Worm (Caenorhabditis elegans): ENCODE data around the gene ZK892.3.

Gene ZK892.3

DNA sequence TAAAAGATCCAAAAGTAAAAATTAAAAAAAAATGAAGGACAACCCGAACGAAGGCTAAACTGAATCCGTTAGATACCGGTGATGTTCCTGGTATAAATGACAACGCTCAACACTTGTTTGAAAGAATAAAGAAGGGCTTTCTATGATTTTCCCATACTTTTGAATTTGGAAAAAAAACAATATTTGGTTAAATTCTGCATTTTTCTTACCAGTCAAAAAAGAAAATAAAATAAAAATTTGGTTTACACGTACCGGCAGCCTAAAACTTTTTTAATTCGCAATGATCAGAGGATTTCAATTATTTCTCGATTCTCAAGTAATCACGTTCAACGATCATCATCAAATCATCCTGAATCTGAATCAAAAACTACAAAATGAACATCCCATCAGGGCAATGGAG, at the start of gene ZK892.3:
Gene ZK892.3 (plus strand): TSS at position 301 of the 400 bp plus-strand sequence.
- TF ChIP-seq him-1 (tag; optimal IDR thresholded peaks at IDR 0.05) (no peak), dao-5 (tag; optimal IDR thresholded peaks at IDR 0.05) (no peak), W03F9.2 (tag; optimal IDR thresholded peaks at IDR 0.05) (no peak)

ce11 chrII:9951846-9952245, 49.8 kb upstream of the ZK892.3 start:
- no peak for TF ChIP-seq him-1 (tag; optimal IDR thresholded peaks at IDR 0.05)
- TF ChIP-seq W03F9.2 (tag; optimal IDR thresholded peaks at IDR 0.05): no peak
- TF ChIP-seq dao-5 (tag; optimal IDR thresholded peaks at IDR 0.05): no peak

ce11 chrII:9954885-9955284, 46.8 kb upstream of the ZK892.3 start, which contains the start of gene egl-43:
egl-43 (plus strand) TSS chrII:9955185.
- no peak for TF ChIP-seq dao-5 (tag; optimal IDR thresholded peaks at IDR 0.05)
- TF ChIP-seq W03F9.2 (tag; optimal IDR thresholded peaks at IDR 0.05): no peak
- TF ChIP-seq him-1 (tag; optimal IDR thresholded peaks at IDR 0.05): no peak

- TF ChIP-seq dao-5 (tag; optimal IDR thresholded peaks at IDR 0.05) (no peak), him-1 (tag; optimal IDR thresholded peaks at IDR 0.05) (no peak), W03F9.2 (tag; optimal IDR thresholded peaks at IDR 0.05) (no peak)
These were observed 45.5 kb upstream of the ZK892.3 start for ce11 chrII:9956116-9956515.

DNA sequence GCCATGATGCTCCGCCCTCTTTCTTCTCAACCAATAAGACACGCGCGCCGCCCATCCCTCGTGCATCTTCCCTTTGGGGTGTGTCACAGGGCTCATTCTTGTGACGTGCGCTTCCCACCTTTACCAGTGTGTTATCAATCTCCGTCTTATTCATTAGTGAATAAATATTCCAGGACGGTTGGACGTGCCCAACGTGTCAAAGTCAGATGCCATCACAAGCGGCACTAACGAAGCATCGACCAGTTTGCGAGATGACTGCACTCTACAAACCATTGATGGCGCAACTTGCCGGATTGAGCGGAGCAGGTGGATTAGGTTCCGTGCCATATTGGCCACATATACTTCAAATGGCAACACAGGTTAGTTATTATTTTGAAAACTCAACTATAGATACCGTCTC, 41.5 kb upstream of the ZK892.3 start:
- TF ChIP-seq W03F9.2 (tag; optimal IDR thresholded peaks at IDR 0.05): no peak
- TF ChIP-seq dao-5 (tag; optimal IDR thresholded peaks at IDR 0.05): no peak
- TF ChIP-seq him-1 (tag; optimal IDR thresholded peaks at IDR 0.05): no peak

- TF ChIP-seq him-1 (tag; optimal IDR thresholded peaks at IDR 0.05): no peak
- TF ChIP-seq W03F9.2 (tag; optimal IDR thresholded peaks at IDR 0.05): no peak
- no peak for TF ChIP-seq dao-5 (tag; optimal IDR thresholded peaks at IDR 0.05)
These were observed 37.8 kb upstream of the ZK892.3 start for ce11 chrII:9963808-9964207.

DNA sequence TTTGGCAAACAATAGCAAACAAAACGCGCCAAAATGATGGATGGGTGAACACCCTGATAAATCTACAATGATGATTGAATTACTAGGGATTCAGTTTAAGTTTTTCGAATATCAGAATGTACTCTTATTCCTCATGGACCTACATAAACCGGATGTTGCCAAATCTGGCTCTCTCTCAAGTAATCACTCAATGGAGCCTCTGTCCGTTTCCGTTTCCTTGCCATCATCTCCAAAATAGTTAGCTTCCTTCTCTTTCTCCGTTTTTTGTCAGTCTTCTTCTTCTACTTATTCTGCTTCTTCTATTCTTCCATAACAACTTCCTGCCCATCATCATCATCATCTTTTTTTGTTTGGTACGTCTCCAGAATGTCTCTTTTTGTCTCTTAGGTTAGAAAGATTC, 36.3 kb upstream of the ZK892.3 start:
- no peak for TF ChIP-seq W03F9.2 (tag; optimal IDR thresholded peaks at IDR 0.05)
- TF ChIP-seq dao-5 (tag; optimal IDR thresholded peaks at IDR 0.05): no peak
- TF ChIP-seq him-1 (tag; optimal IDR thresholded peaks at IDR 0.05): no peak

DNA sequence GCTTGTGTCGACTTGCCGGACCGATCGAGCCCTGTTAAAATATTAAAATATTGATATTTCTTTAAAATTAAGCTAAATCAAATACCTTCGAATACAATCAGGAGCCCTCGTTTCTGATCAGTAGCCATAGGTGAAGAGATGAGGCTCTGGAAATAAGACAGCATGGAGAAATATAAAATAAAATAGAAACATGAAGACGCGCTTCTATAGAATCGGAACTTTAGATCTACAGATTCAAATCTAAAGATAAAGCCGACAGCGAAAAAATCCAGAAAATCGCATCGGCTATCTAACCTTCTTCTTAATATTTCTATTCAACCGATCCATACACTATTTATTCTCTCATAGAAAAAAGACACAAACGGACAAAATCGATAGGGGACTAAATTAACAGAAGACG, 34.7 kb upstream of the ZK892.3 start, which contains the start of gene dtmk-1:
Gene dtmk-1 (minus strand): TSS at position 146 of the 400 bp plus-strand sequence.
- TF ChIP-seq W03F9.2 (tag; optimal IDR thresholded peaks at IDR 0.05) (no peak), dao-5 (tag; optimal IDR thresholded peaks at IDR 0.05) (no peak), him-1 (tag; optimal IDR thresholded peaks at IDR 0.05) (no peak)

ce11 chrII:9967999-9968706, 33.5 kb upstream of the ZK892.3 start, which contains the start of the genes R53.4 and psf-1:
R53.4 (minus strand) TSS chrII:9968049.
psf-1 (plus strand) TSS chrII:9968673.
- peak; percentile 43 for TF ChIP-seq him-1 (tag; optimal IDR thresholded peaks at IDR 0.05)
- no peak for TF ChIP-seq dao-5 (tag; optimal IDR thresholded peaks at IDR 0.05)
- peak; percentile 75 for TF ChIP-seq W03F9.2 (tag; optimal IDR thresholded peaks at IDR 0.05)

DNA sequence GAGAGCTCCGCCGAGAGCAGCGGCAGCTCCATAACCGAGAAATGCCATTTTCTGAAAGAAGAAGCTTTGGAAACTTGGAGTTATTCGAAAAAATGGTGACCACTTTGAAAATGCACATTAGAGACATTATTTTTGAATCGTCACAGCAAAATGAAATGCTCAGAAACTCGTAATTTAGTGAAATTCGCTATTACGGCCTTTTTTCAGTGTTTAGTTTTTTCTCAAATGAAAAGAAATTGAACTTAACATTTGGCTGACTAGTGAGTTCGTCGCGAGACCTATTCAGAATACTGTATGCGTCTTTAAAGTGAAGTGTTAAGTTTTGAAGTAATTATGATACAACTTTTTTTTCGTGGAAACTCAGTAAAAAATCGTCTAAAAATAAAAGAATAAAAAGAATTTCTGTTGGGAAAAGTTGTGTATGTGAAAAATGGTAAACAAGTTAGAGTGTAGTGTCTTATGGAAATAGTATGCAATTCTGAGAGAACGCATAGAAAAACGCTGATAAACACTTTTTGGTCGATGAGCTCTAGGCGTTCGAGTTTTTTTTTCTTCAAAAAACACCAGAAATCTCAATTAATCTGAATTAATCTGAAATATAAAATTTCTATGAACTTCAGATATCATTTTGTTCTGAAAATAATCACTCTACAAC, 31.1 kb upstream of the ZK892.3 start, which contains the start of gene R53.5:
Gene R53.5 (minus strand): TSS at position 51 of the 655 bp plus-strand sequence.
- no peak for TF ChIP-seq him-1 (tag; optimal IDR thresholded peaks at IDR 0.05)
- no peak for TF ChIP-seq dao-5 (tag; optimal IDR thresholded peaks at IDR 0.05)
- no peak for TF ChIP-seq W03F9.2 (tag; optimal IDR thresholded peaks at IDR 0.05)

ce11 chrII:9974210-9974609, 27.4 kb upstream of the ZK892.3 start:
- TF ChIP-seq him-1 (tag; optimal IDR thresholded peaks at IDR 0.05) (no peak), dao-5 (tag; optimal IDR thresholded peaks at IDR 0.05) (no peak), W03F9.2 (tag; optimal IDR thresholded peaks at IDR 0.05) (no peak)

DNA sequence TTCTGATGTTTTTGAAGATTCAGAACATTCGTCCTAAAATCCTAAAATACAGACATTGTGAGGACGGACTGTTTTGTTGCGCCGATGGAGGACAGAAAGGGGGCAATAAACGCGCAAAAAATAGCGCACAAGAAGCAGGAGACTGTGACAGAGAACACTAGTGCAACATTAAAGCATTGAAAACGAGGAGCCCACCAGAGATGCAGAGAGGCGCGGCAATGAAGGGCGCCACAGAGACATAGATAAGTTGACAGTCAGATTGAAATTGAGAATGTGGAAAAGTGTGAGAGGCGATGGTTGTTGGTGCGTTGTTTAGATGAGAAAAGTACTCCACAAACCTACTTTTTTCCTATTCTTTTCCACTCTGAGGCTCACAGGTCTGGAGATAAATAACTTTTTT, 26.7 kb upstream of the ZK892.3 start, which contains the start of gene aakg-5:
Gene aakg-5 (minus strand): TSS at position 159 of the 400 bp plus-strand sequence.
- TF ChIP-seq dao-5 (tag; optimal IDR thresholded peaks at IDR 0.05) (no peak), W03F9.2 (tag; optimal IDR thresholded peaks at IDR 0.05) (no peak), him-1 (tag; optimal IDR thresholded peaks at IDR 0.05) (no peak)

ce11 chrII:9976405-9976804, 25.2 kb upstream of the ZK892.3 start, which contains the start of gene R53.8:
R53.8 (plus strand) TSS chrII:9976705.
- no peak for TF ChIP-seq dao-5 (tag; optimal IDR thresholded peaks at IDR 0.05)
- no peak for TF ChIP-seq him-1 (tag; optimal IDR thresholded peaks at IDR 0.05)
- no peak for TF ChIP-seq W03F9.2 (tag; optimal IDR thresholded peaks at IDR 0.05)

DNA sequence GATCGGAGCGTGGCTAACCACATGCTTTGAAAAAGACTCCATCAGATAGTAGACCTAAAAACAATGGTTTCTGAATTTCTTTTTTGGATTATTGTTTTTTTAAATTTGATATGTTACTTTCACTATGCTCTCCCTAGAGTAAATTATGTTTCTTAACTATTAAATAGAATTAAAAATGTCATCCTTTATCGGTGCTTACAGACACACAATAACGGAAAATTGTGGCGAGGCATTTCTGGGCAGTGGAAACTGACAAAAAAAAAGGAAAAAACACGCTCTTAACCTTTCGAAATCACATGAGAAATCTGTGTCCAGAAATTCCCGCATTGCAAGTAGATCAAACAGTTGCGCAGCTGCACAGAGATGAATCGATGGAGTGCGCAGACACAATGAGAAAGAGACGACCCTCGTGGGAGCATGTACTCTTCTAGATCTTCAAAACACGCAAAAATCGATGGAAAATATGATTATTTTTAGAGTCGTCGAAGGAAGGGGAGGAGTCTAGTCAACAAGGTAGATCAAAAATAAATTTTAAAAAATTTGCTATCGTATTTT, 21.5 kb upstream of the ZK892.3 start, which contains the start of gene ZK892.6:
Gene ZK892.6 (minus strand): TSS at position 51 of the 555 bp plus-strand sequence.
- TF ChIP-seq him-1 (tag; optimal IDR thresholded peaks at IDR 0.05) (no peak), dao-5 (tag; optimal IDR thresholded peaks at IDR 0.05) (no peak), W03F9.2 (tag; optimal IDR thresholded peaks at IDR 0.05) (no peak)

All from whole organism, L4/young adult.